Fruit fly (Drosophila melanogaster) whole organism, embryonic: Measurements from ENCODE around the gene dome.

Source experiments
- Bgb ChIP-seq: fragments of 200-800 bp; sonication (Bioruptor generic); IDR thresholded peaks from 2 replicates; pipeline ENCODE4 v1.3.6; 2022; ENCODE audit warnings: missing biosample characterization, missing genetic modification characterization; ENCODE audit not compliant: partially characterized antibody
- CG10979 ChIP-seq: fragments of 200-800 bp; sonication (Bioruptor generic); optimal IDR thresholded peaks from 2 replicates; lab custom pipeline; 2018; ENCODE audit warnings: missing biosample characterization, mild to moderate bottlenecking, missing genetic modification characterization, moderate library complexity
- CG13775 ChIP-seq: fragments of 200-800 bp; sonication (Bioruptor generic); optimal IDR thresholded peaks from 3 replicates; lab custom pipeline; 2017; ENCODE audit warnings: missing biosample characterization, mild to moderate bottlenecking, missing genetic modification characterization
- CG15601 ChIP-seq: fragments of 200-800 bp; sonication (Bioruptor generic); optimal IDR thresholded peaks from 3 replicates; lab custom pipeline; 2019; ENCODE audit warnings: missing biosample characterization, mild to moderate bottlenecking, missing genetic modification characterization, moderate library complexity
- CG17359 ChIP-seq: fragments of 200-800 bp; sonication (Bioruptor generic); optimal IDR thresholded peaks from 3 replicates; lab custom pipeline; 2018; ENCODE audit warnings: missing biosample characterization, mild to moderate bottlenecking, missing genetic modification characterization, moderate library complexity
- CG2678 ChIP-seq: fragments of 200-800 bp; sonication (Bioruptor generic); optimal IDR thresholded peaks from 3 replicates; lab custom pipeline; 2019; ENCODE audit warnings: missing biosample characterization, mild to moderate bottlenecking, missing genetic modification characterization, moderate library complexity
- CG2712 ChIP-seq: fragments of 200-800 bp; optimal IDR thresholded peaks from 3 replicates; lab custom pipeline; 2019; ENCODE audit warnings: missing biosample characterization, mild to moderate bottlenecking, missing genetic modification characterization, moderate library complexity
- CG31441 ChIP-seq: fragments of 200-800 bp; sonication (Bioruptor generic); IDR thresholded peaks from 2 replicates; pipeline ENCODE4 v1.3.6; 2022; ENCODE audit warnings: missing biosample characterization, missing genetic modification characterization
- CG3281 ChIP-seq: fragments of 200-800 bp; sonication (Bioruptor generic); optimal IDR thresholded peaks from 3 replicates; lab custom pipeline; 2017; ENCODE audit warnings: missing biosample characterization, mild to moderate bottlenecking, missing genetic modification characterization
- CG4730 ChIP-seq: fragments of 200-800 bp; sonication (Bioruptor generic); IDR thresholded peaks from 2 replicates; pipeline ENCODE4 v1.3.6; 2022; ENCODE audit warnings: missing biosample characterization, missing genetic modification characterization
- CG7357 ChIP-seq: fragments of 200-800 bp; sonication (Bioruptor generic); IDR thresholded peaks from 3 replicates; pipeline ENCODE4 v1.3.6; 2022; ENCODE audit warnings: missing biosample characterization, missing genetic modification characterization
- CG8924 ChIP-seq: fragments of 200-800 bp; optimal IDR thresholded peaks from 3 replicates; lab custom pipeline; 2019; ENCODE audit warnings: missing biosample characterization, mild to moderate bottlenecking, missing genetic modification characterization, moderate library complexity
- CG9797 ChIP-seq: fragments of 200-800 bp; sonication (Bioruptor generic); optimal IDR thresholded peaks from 3 replicates; lab custom pipeline; 2018; ENCODE audit warnings: missing biosample characterization, mild to moderate bottlenecking, missing genetic modification characterization
- CoRest ChIP-seq: fragments of 200-800 bp; sonication (Bioruptor generic); optimal IDR thresholded peaks from 3 replicates; lab custom pipeline; 2018; ENCODE audit warnings: missing biosample characterization, mild to moderate bottlenecking, missing genetic modification characterization, moderate library complexity
- Dp ChIP-seq: fragments of 200-800 bp; sonication (Bioruptor generic); optimal IDR thresholded peaks from 2 replicates; lab custom pipeline; 2018; ENCODE audit warnings: missing biosample characterization, mild to moderate bottlenecking, missing genetic modification characterization, moderate library complexity
- HLH54F ChIP-seq: fragments of 200-800 bp; sonication (Bioruptor generic); optimal IDR thresholded peaks from 3 replicates; lab custom pipeline; 2016; ENCODE audit warnings: missing biosample characterization, missing genetic modification characterization
- MESR4 ChIP-seq: fragments of 200-800 bp; sonication (Bioruptor generic); optimal IDR thresholded peaks from 2 replicates; lab custom pipeline; 2018; ENCODE audit warnings: missing biosample characterization, mild to moderate bottlenecking, missing genetic modification characterization, moderate library complexity
- NC2β ChIP-seq: fragments of 200-800 bp; sonication (Bioruptor generic); optimal IDR thresholded peaks from 2 replicates; lab custom pipeline; 2016; ENCODE audit warnings: missing biosample characterization, missing genetic modification characterization
- Nf-YC ChIP-seq: fragments of 200-800 bp; optimal IDR thresholded peaks from 3 replicates; lab custom pipeline; 2019; ENCODE audit warnings: missing biosample characterization, mild to moderate bottlenecking, missing genetic modification characterization, moderate library complexity
- Ssrp ChIP-seq: fragments of 200-800 bp; sonication (Bioruptor generic); optimal IDR thresholded peaks from 2 replicates; lab custom pipeline; 2018; ENCODE audit warnings: missing biosample characterization, mild to moderate bottlenecking, missing genetic modification characterization, moderate library complexity
- YL-1 ChIP-seq: fragments of 200-800 bp; sonication (Bioruptor generic); optimal IDR thresholded peaks from 3 replicates; lab custom pipeline; 2017; ENCODE audit warnings: missing biosample characterization, mild to moderate bottlenecking, missing genetic modification characterization
- al ChIP-seq: fragments of 200-800 bp; sonication (Bioruptor generic); IDR thresholded peaks from 2 replicates; pipeline ENCODE4 v1.3.6; 2022; ENCODE audit warnings: missing biosample characterization, missing genetic modification characterization
- ato ChIP-seq: fragments of 200-800 bp; sonication (Bioruptor generic); IDR thresholded peaks from 2 replicates; pipeline ENCODE4 v1.3.6; 2022; ENCODE audit warnings: missing biosample characterization, missing genetic modification characterization; ENCODE audit not compliant: partially characterized antibody
- croc ChIP-seq: fragments of 200-800 bp; sonication (Bioruptor generic); conservative IDR thresholded peaks from 3 replicates; pipeline ENCODE4 v1.3.6; 2022; ENCODE audit warnings: missing biosample characterization, missing genetic modification characterization
- crp ChIP-seq, 2 experiments: fragments of 200-800 bp; sonication (Bioruptor generic); optimal IDR thresholded peaks; 2 replicates in 1 of 2; 3 replicates in 1 of 2; lab custom pipeline; 2017; ENCODE audit warnings: missing biosample characterization in 2 of 2, missing genetic modification characterization in 2 of 2, mild to moderate bottlenecking in 1 of 2, moderate library complexity in 1 of 2
- dmrt11E ChIP-seq: fragments of 200-800 bp; sonication (Bioruptor generic); optimal IDR thresholded peaks from 3 replicates; lab custom pipeline; 2018; ENCODE audit warnings: missing biosample characterization, mild to moderate bottlenecking, missing genetic modification characterization, moderate library complexity
- fd102C ChIP-seq: fragments of 200-800 bp; sonication (Bioruptor generic); optimal IDR thresholded peaks from 2 replicates; lab custom pipeline; 2018; ENCODE audit warnings: missing biosample characterization, mild to moderate bottlenecking, missing genetic modification characterization, moderate library complexity
- gcm ChIP-seq: fragments of 200-800 bp; sonication (Bioruptor generic); optimal IDR thresholded peaks from 2 replicates; lab custom pipeline; 2019; ENCODE audit warnings: missing biosample characterization, mild to moderate bottlenecking, missing genetic modification characterization, moderate library complexity
- jing ChIP-seq: fragments of 200-800 bp; sonication (Bioruptor generic); optimal IDR thresholded peaks from 2 replicates; lab custom pipeline; 2018; ENCODE audit warnings: missing biosample characterization, mild to moderate bottlenecking, missing genetic modification characterization
- knrl ChIP-seq: fragments of 200-800 bp; sonication (Bioruptor generic); IDR thresholded peaks from 3 replicates; pipeline ENCODE4 v1.3.6; 2022; ENCODE audit warnings: missing biosample characterization, missing genetic modification characterization; ENCODE audit not compliant: partially characterized antibody
- lola ChIP-seq, 3 experiments: fragments of >200 bp in 2 of 3; fragments of 200-800 bp in 1 of 3; sonication (Bioruptor generic) in 1 of 3; optimal IDR thresholded peaks; 2 replicates each; lab custom pipeline; 2017 to 2019; ENCODE audit warnings: missing biosample characterization in 3 of 3, missing genetic modification characterization in 3 of 3, mild to moderate bottlenecking in 1 of 3, moderate library complexity in 1 of 3
- nerfin-2 ChIP-seq: fragments of 200-800 bp; sonication (Bioruptor generic); IDR thresholded peaks from 2 replicates; pipeline ENCODE4 v1.3.6; 2022; ENCODE audit warnings: missing biosample characterization, missing genetic modification characterization; ENCODE audit not compliant: partially characterized antibody
- pan ChIP-seq, 4 experiments: fragments of >200 bp in 3 of 4; fragments of 200-800 bp in 1 of 4; sonication (Bioruptor generic) in 1 of 4; optimal IDR thresholded peaks in 3 of 4; IDR thresholded peaks in 1 of 4; 2 replicates each; pipeline versions ENCODE4 v1.3.6 to Lab custom; 2017 to 2022; ENCODE audit warnings: missing biosample characterization in 2 of 4, missing genetic modification characterization in 2 of 4, mixed read lengths in 1 of 4
- phol ChIP-seq: fragments of 200-800 bp; sonication (Bioruptor generic); optimal IDR thresholded peaks from 3 replicates; lab custom pipeline; 2018; ENCODE audit warnings: missing biosample characterization, mild to moderate bottlenecking, missing genetic modification characterization, moderate library complexity
- prd ChIP-seq, 3 experiments: fragments of >200 bp in 2 of 3; fragments of 200-800 bp in 1 of 3; sonication (Bioruptor generic) in 1 of 3; optimal IDR thresholded peaks in 2 of 3; IDR thresholded peaks in 1 of 3; 2 replicates in 2 of 3; 3 replicates in 1 of 3; pipeline versions ENCODE4 v1.3.6 to Lab custom; 2017 to 2022; ENCODE audit warnings: missing biosample characterization in 1 of 3, missing genetic modification characterization in 1 of 3
- ranshi ChIP-seq: fragments of 200-800 bp; sonication (Bioruptor generic); IDR thresholded peaks from 2 replicates; pipeline ENCODE4 v1.3.6; 2022; ENCODE audit warnings: missing biosample characterization, missing genetic modification characterization
- seq ChIP-seq: fragments of 200-800 bp; sonication (Bioruptor generic); IDR thresholded peaks from 2 replicates; pipeline ENCODE4 v1.3.6; 2022; ENCODE audit warnings: missing biosample characterization, missing genetic modification characterization
- sna ChIP-seq: fragments of 200-800 bp; sonication (Bioruptor generic); IDR thresholded peaks from 2 replicates; pipeline ENCODE4 v1.3.6; 2022; ENCODE audit warnings: missing biosample characterization, missing genetic modification characterization; ENCODE audit not compliant: partially characterized antibody
- so ChIP-seq: fragments of 200-800 bp; sonication (Bioruptor generic); IDR thresholded peaks from 3 replicates; pipeline ENCODE4 v1.3.6; 2022; ENCODE audit warnings: missing biosample characterization, missing genetic modification characterization
- stwl ChIP-seq: fragments of 200-800 bp; sonication (Bioruptor generic); optimal IDR thresholded peaks from 3 replicates; lab custom pipeline; 2018; ENCODE audit warnings: missing biosample characterization, mild to moderate bottlenecking, missing genetic modification characterization, moderate library complexity
- tin ChIP-seq: fragments of 200-800 bp; sonication (Bioruptor generic); optimal IDR thresholded peaks from 3 replicates; lab custom pipeline; 2016; ENCODE audit warnings: missing biosample characterization, missing genetic modification characterization
- tll ChIP-seq, 2 experiments: fragments of 200-800 bp in 1 of 2; fragments of >200 bp in 1 of 2; sonication (Bioruptor generic) in 1 of 2; optimal IDR thresholded peaks; 2 replicates each; lab custom pipeline; 2017 to 2019; ENCODE audit warnings: missing biosample characterization in 2 of 2, missing genetic modification characterization in 2 of 2, mild to moderate bottlenecking in 1 of 2, moderate library complexity in 1 of 2
- trem ChIP-seq: fragments of 200-800 bp; optimal IDR thresholded peaks from 3 replicates; lab custom pipeline; 2019; ENCODE audit warnings: missing biosample characterization, mild to moderate bottlenecking, missing genetic modification characterization, moderate library complexity
- usp ChIP-seq: fragments of >200 bp; optimal IDR thresholded peaks from 2 replicates; lab custom pipeline; 2017; ENCODE audit warnings: missing biosample characterization, missing genetic modification characterization
- vvl ChIP-seq: fragments of 200-800 bp; sonication (Bioruptor generic); IDR thresholded peaks from 2 replicates; pipeline ENCODE4 v1.3.6; 2022; ENCODE audit warnings: missing biosample characterization, missing genetic modification characterization
- zen ChIP-seq: fragments of 200-800 bp; sonication (Bioruptor generic); optimal IDR thresholded peaks from 3 replicates; lab custom pipeline; 2018; ENCODE audit warnings: missing biosample characterization, mild to moderate bottlenecking, missing genetic modification characterization, moderate library complexity
- zen2 ChIP-seq: fragments of 200-800 bp; sonication (Bioruptor generic); IDR thresholded peaks from 3 replicates; pipeline ENCODE4 v1.3.6; 2022; ENCODE audit warnings: missing biosample characterization, missing genetic modification characterization; ENCODE audit not compliant: partially characterized antibody

The dome gene

DNA sequence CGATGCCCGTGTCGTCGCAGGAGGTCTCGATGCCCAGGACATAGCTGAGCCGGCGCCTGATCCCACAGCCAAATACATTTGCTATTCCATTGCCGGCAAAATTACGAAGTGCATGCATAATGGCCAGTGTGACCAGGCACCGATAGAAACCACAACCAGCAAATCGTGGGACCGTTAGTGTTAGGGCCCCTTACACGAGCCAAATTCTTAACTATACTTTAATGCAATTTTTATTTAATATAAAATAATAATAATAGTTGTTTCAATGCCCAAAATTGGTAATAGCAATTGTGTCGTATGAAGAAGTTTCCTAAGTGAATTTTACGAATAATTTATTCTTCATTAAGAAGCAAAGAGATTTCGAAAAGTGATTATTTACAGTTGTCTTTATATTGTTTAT lies 18.3 kb upstream of the dome start, which contains the start of gene Tcs4 (continued):
- TF ChIP-seq CG9797 (GFP tag; lab: Kevin White, UChicago): peak; percentile 70
- TF ChIP-seq CG2678 (tag; lab: Kevin White, UChicago): no peak
- TF ChIP-seq CoRest (tag; lab: Kevin White, UChicago): peak; percentile 29
- TF ChIP-seq CG8924 (tag; lab: Kevin White, UChicago): peak; percentile 20
- TF ChIP-seq CG10979: peak; percentile 31
- TF ChIP-seq zen (tag; lab: Kevin White, UChicago): peak; percentile 22
- 0 out of 2 replicates have a peak, but pooled peaks have one; percentile 35 for TF ChIP-seq nerfin-2
- TF ChIP-seq ato: 0 out of 2 replicates have a peak, but pooled peaks have one; percentile 26
- TF ChIP-seq ranshi (GFP tag; lab: Robert Waterston, UW): 0 out of 2 replicates have a peak, but pooled peaks have one; percentile 12
- TF ChIP-seq gcm (GFP tag; lab: Kevin White, UChicago): peak; percentile 3
- peak; percentile 27 for TF ChIP-seq CG15601 (tag; lab: Kevin White, UChicago)
- TF ChIP-seq al (GFP tag; lab: Robert Waterston, UW): no peak
- no peak for TF ChIP-seq jing (GFP tag; lab: Kevin White, UChicago)
- TF ChIP-seq CG4730 (GFP tag; lab: Robert Waterston, UW): no peak
- TF ChIP-seq CG3281 (GFP tag; lab: Kevin White, UChicago): no peak
- TF ChIP-seq trem (tag; lab: Kevin White, UChicago): peak; percentile 43
- peak; percentile 13 for TF ChIP-seq CG17359
- peak; percentile 60 for TF ChIP-seq phol (tag; lab: Kevin White, UChicago)
- TF ChIP-seq stwl (tag; lab: Kevin White, UChicago): peak; percentile 100
- no peak for TF ChIP-seq HLH54F (GFP tag; lab: Kevin White, UChicago)
- TF ChIP-seq CG13775: peak; percentile 22
- TF ChIP-seq MESR4 (GFP tag; lab: Kevin White, UChicago): peak; percentile 44
- peak; percentile 42; the same call in 1 of the 3 replicates for TF ChIP-seq knrl (GFP tag; lab: Robert Waterston, UW)
- TF ChIP-seq CG2712 (tag; lab: Kevin White, UChicago): peak; percentile 60
- peak; percentile 5 for TF ChIP-seq Ssrp (tag; lab: Kevin White, UChicago)
- TF ChIP-seq crp (GFP tag; optimal IDR thresholded peaks at IDR 0.05; lab: Kevin White, UChicago): no peak
- peak; percentile 29 for TF ChIP-seq tin (GFP tag; lab: Kevin White, UChicago)
- peak; percentile 48 for TF ChIP-seq YL-1 (GFP tag; lab: Kevin White, UChicago)
- peak; percentile 66; the same call in 1 of the 2 replicates for TF ChIP-seq sna
- TF ChIP-seq lola (GFP tag; optimal IDR thresholded peaks at IDR 0.05; lab: Kevin White, UChicago): peak in 1 of 3 experiments; percentile 46
- TF ChIP-seq prd (optimal IDR thresholded peaks at IDR 0.05; lab: Kevin White, UChicago): no peak
- TF ChIP-seq prd (GFP tag; IDR thresholded peaks at IDR 0.05; lab: Robert Waterston, UW): peak; percentile 26; the same call in 1 of the 3 replicates
- TF ChIP-seq so: no peak
- no peak for TF ChIP-seq usp
- TF ChIP-seq tll (GFP tag; optimal IDR thresholded peaks at IDR 0.05; lab: Kevin White, UChicago): no peak
- TF ChIP-seq zen2: peak; percentile 60; the same call in 2 of the 3 replicates
- peak; percentile 32 for TF ChIP-seq Dp (GFP tag; lab: Kevin White, UChicago)
- TF ChIP-seq seq (GFP tag; lab: Robert Waterston, UW): no peak
- no peak for TF ChIP-seq croc (GFP tag; lab: Robert Waterston, UW)
- TF ChIP-seq CG7357: no peak
- peak; percentile 47 for TF ChIP-seq dmrt11E (tag; lab: Kevin White, UChicago)
- 0 out of 2 replicates have a peak, but pooled peaks have one; percentile 22 for TF ChIP-seq CG31441 (GFP tag; lab: Robert Waterston, UW)
- TF ChIP-seq NC2β (GFP tag; lab: Kevin White, UChicago): no peak
- no peak for TF ChIP-seq pan (optimal IDR thresholded peaks at IDR 0.05; lab: Kevin White, UChicago)
- peak in 1 of 2 experiments; percentile 21 for TF ChIP-seq pan (GFP tag; optimal IDR thresholded peaks at IDR 0.05 in 1 of 2, IDR thresholded peaks at IDR 0.05 in 1 of 2)
- no peak for TF ChIP-seq fd102C (GFP tag; lab: Kevin White, UChicago)
- TF ChIP-seq vvl (GFP tag; lab: Robert Waterston, UW): peak; percentile 71
- TF ChIP-seq Nf-YC (tag; lab: Kevin White, UChicago): peak; percentile 19
- TF ChIP-seq Bgb (GFP tag; lab: Robert Waterston, UW): peak; percentile 31; the same call in 1 of the 2 replicates
